Fruit fly (Drosophila melanogaster) whole organism, prepupa: ENCODE data around the gene CG4572.

ENCODE experiments used
- Blimp-1 ChIP-seq: fragments of 200-800 bp; sonication (Bioruptor generic); optimal IDR thresholded peaks from 3 replicates; lab custom pipeline; 2017; ENCODE audit warnings: missing biosample characterization, missing genetic modification characterization, mild to moderate bottlenecking, moderate library complexity, missing genetic modification reagents
- CG11294 ChIP-seq: fragments of 200-800 bp; sonication (Bioruptor generic); IDR thresholded peaks from 2 replicates; pipeline ENCODE4 v1.3.6; 2022; ENCODE audit warnings: missing biosample characterization, missing genetic modification characterization
- CG11902 ChIP-seq: fragments of 200-800 bp; sonication (Bioruptor generic); optimal IDR thresholded peaks from 3 replicates; lab custom pipeline; 2016; ENCODE audit warnings: missing biosample characterization, missing genetic modification characterization
- CG15336 ChIP-seq: fragments of 200-800 bp; sonication (Bioruptor generic); IDR thresholded peaks from 2 replicates; pipeline ENCODE4 v1.3.6; 2022; ENCODE audit warnings: missing biosample characterization, missing genetic modification characterization
- CG1621 ChIP-seq: fragments of 200-800 bp; sonication (Bioruptor generic); optimal IDR thresholded peaks from 3 replicates; lab custom pipeline; 2018; ENCODE audit warnings: missing biosample characterization, mild to moderate bottlenecking, missing genetic modification characterization
- CG3032 ChIP-seq: fragments of 200-800 bp; optimal IDR thresholded peaks from 2 replicates; lab custom pipeline; 2019; ENCODE audit warnings: missing biosample characterization, mild to moderate bottlenecking, missing genetic modification characterization, moderate library complexity
- CG31627 ChIP-seq: fragments of 200-800 bp; sonication (Bioruptor generic); optimal IDR thresholded peaks from 3 replicates; lab custom pipeline; 2016; ENCODE audit warnings: missing biosample characterization, missing genetic modification characterization
- CG32006 ChIP-seq: fragments of 200-800 bp; sonication (Bioruptor generic); optimal IDR thresholded peaks from 3 replicates; lab custom pipeline; 2017; ENCODE audit warnings: missing biosample characterization, mild to moderate bottlenecking, missing genetic modification characterization
- CG34406 ChIP-seq: fragments of 200-800 bp; sonication (Bioruptor generic); optimal IDR thresholded peaks from 3 replicates; lab custom pipeline; 2016; ENCODE audit warnings: missing biosample characterization, missing genetic modification characterization
- CG4318 ChIP-seq: fragments of 200-800 bp; sonication (Bioruptor generic); optimal IDR thresholded peaks from 3 replicates; lab custom pipeline; 2017; ENCODE audit warnings: missing biosample characterization, mild to moderate bottlenecking, missing genetic modification characterization
- CG6808 ChIP-seq: fragments of 200-800 bp; sonication (Bioruptor generic); optimal IDR thresholded peaks from 3 replicates; lab custom pipeline; 2017; ENCODE audit warnings: missing biosample characterization, missing genetic modification characterization, mild to moderate bottlenecking, moderate library complexity, missing genetic modification reagents
- CG7368 ChIP-seq: fragments of 200-800 bp; sonication (Bioruptor generic); optimal IDR thresholded peaks from 3 replicates; lab custom pipeline; 2016; ENCODE audit warnings: missing biosample characterization, missing genetic modification characterization
- CG8119 ChIP-seq: fragments of 200-800 bp; sonication (Bioruptor generic); IDR thresholded peaks from 3 replicates; pipeline ENCODE4 v1.3.6; 2022; ENCODE audit warnings: missing biosample characterization, missing genetic modification characterization
- CG8319 ChIP-seq: fragments of 200-800 bp; sonication (Bioruptor generic); optimal IDR thresholded peaks from 3 replicates; lab custom pipeline; 2016; ENCODE audit warnings: missing biosample characterization, missing genetic modification characterization
- CG8632 ChIP-seq: fragments of 200-800 bp; sonication (Bioruptor generic); optimal IDR thresholded peaks from 3 replicates; lab custom pipeline; 2016; ENCODE audit warnings: missing biosample characterization, missing genetic modification characterization
- Eip75B ChIP-seq: fragments of 200-800 bp; sonication (Bioruptor generic); optimal IDR thresholded peaks from 3 replicates; lab custom pipeline; 2016; ENCODE audit warnings: missing biosample characterization, missing genetic modification characterization
- Eip78C ChIP-seq: fragments of 200-800 bp; sonication (Bioruptor generic); peaks from one replicate; lab custom pipeline; 2016; ENCODE audit warnings: missing biosample characterization, missing genetic modification characterization
- Eip93F ChIP-seq: fragments of 200-800 bp; sonication (Bioruptor generic); optimal IDR thresholded peaks from 2 replicates; lab custom pipeline; 2016; ENCODE audit warnings: missing biosample characterization, mild to moderate bottlenecking, missing genetic modification characterization
- Gug ChIP-seq: fragments of 200-800 bp; sonication (Bioruptor generic); IDR thresholded peaks from 2 replicates; pipeline ENCODE4 v1.3.6; 2022; ENCODE audit warnings: missing biosample characterization, missing genetic modification characterization
- Hr38 ChIP-seq: sonication (Bioruptor generic); optimal IDR thresholded peaks from 2 replicates; lab custom pipeline; 2016; ENCODE audit warnings: missing biosample characterization, missing genetic modification characterization
- Hr4 ChIP-seq: fragments of 200-800 bp; sonication (Bioruptor generic); optimal IDR thresholded peaks from 3 replicates; lab custom pipeline; 2016; ENCODE audit warnings: missing biosample characterization, missing genetic modification characterization
- Lpt ChIP-seq: fragments of 200-800 bp; sonication (Bioruptor generic); optimal IDR thresholded peaks from 3 replicates; lab custom pipeline; 2016; ENCODE audit warnings: missing biosample characterization, missing genetic modification characterization
- OdsH ChIP-seq: fragments of 200-800 bp; sonication (Bioruptor generic); optimal IDR thresholded peaks from 3 replicates; lab custom pipeline; 2016; ENCODE audit warnings: missing biosample characterization, missing genetic modification characterization
- Smox ChIP-seq: fragments of 200-800 bp; sonication (Bioruptor generic); optimal IDR thresholded peaks from 3 replicates; lab custom pipeline; 2016; ENCODE audit warnings: missing biosample characterization, missing genetic modification characterization
- Sox102F ChIP-seq: fragments of 200-800 bp; sonication (Bioruptor generic); optimal IDR thresholded peaks from 2 replicates; lab custom pipeline; 2016; ENCODE audit warnings: missing biosample characterization, mild to moderate bottlenecking, missing genetic modification characterization
- acj6 ChIP-seq: fragments of 200-800 bp; sonication (Bioruptor generic); optimal IDR thresholded peaks from 3 replicates; lab custom pipeline; 2016; ENCODE audit warnings: missing biosample characterization, missing genetic modification characterization
- cyc ChIP-seq: fragments of 200-800 bp; sonication (Bioruptor generic); optimal IDR thresholded peaks from 3 replicates; lab custom pipeline; 2016; ENCODE audit warnings: missing biosample characterization, missing genetic modification characterization
- dsx ChIP-seq: fragments of 200-800 bp; optimal IDR thresholded peaks from 3 replicates; lab custom pipeline; 2019; ENCODE audit warnings: missing biosample characterization, mild to moderate bottlenecking, missing genetic modification characterization, moderate library complexity; ENCODE audit not compliant: poor library complexity, severe bottlenecking
- eg ChIP-seq: fragments of 200-800 bp; sonication (Bioruptor generic); IDR thresholded peaks from 3 replicates; pipeline ENCODE4 v1.3.6; 2022; ENCODE audit warnings: missing biosample characterization, missing genetic modification characterization
- fd59A ChIP-seq: fragments of 200-800 bp; sonication (Bioruptor generic); optimal IDR thresholded peaks from 2 replicates; lab custom pipeline; 2017; ENCODE audit warnings: missing biosample characterization, mild to moderate bottlenecking, missing genetic modification characterization, missing genetic modification reagents
- fd85E ChIP-seq: fragments of 200-800 bp; sonication (Bioruptor generic); optimal IDR thresholded peaks from 3 replicates; lab custom pipeline; 2016; ENCODE audit warnings: missing biosample characterization, missing genetic modification characterization
- fkh ChIP-seq: fragments of 200-800 bp; sonication (Bioruptor generic); optimal IDR thresholded peaks from 3 replicates; lab custom pipeline; 2017; ENCODE audit warnings: missing biosample characterization, mild to moderate bottlenecking, missing genetic modification characterization, moderate library complexity
- lz ChIP-seq: fragments of 200-800 bp; sonication (Bioruptor generic); optimal IDR thresholded peaks from 3 replicates; lab custom pipeline; 2016; ENCODE audit warnings: missing biosample characterization, missing genetic modification characterization
- net ChIP-seq: fragments of 200-800 bp; sonication (Bioruptor generic); optimal IDR thresholded peaks from 3 replicates; lab custom pipeline; 2016; ENCODE audit warnings: missing biosample characterization, missing genetic modification characterization
- pdm3 ChIP-seq: fragments of 200-800 bp; sonication (Bioruptor generic); optimal IDR thresholded peaks from 3 replicates; lab custom pipeline; 2016; ENCODE audit warnings: missing biosample characterization, missing genetic modification characterization
- salr ChIP-seq, 2 experiments: fragments of 200-800 bp; sonication (Bioruptor generic); optimal IDR thresholded peaks; 3 replicates each; lab custom pipeline; 2016 to 2018; ENCODE audit warnings: missing biosample characterization in 2 of 2, missing genetic modification characterization in 2 of 2, mild to moderate bottlenecking in 1 of 2
- spab ChIP-seq: fragments of 200-800 bp; sonication (Bioruptor generic); optimal IDR thresholded peaks from 2 replicates; lab custom pipeline; 2017; ENCODE audit warnings: missing biosample characterization, mild to moderate bottlenecking, missing genetic modification characterization, missing genetic modification reagents
- svp ChIP-seq: fragments of 200-800 bp; sonication (Bioruptor generic); peaks from one replicate; lab custom pipeline; 2016; ENCODE audit warnings: missing biosample characterization, missing genetic modification characterization
- topi ChIP-seq: fragments of 200-800 bp; sonication (Bioruptor generic); optimal IDR thresholded peaks from 3 replicates; lab custom pipeline; 2016; ENCODE audit warnings: missing biosample characterization, missing genetic modification characterization
- vri ChIP-seq: fragments of 200-800 bp; sonication (Bioruptor generic); optimal IDR thresholded peaks from 3 replicates; lab custom pipeline; 2016; ENCODE audit warnings: missing biosample characterization, mild to moderate bottlenecking, missing genetic modification characterization

CG4572 gene

dm6 chr3R:19875118-19875887 lies 11.1 kb upstream of the CG4572 start, which contains the start of gene Mrp5 (continued):
- TF ChIP-seq CG11902 (GFP tag; lab: Kevin White, UChicago): no peak
- TF ChIP-seq Eip93F (GFP tag; lab: Kevin White, UChicago): no peak
- TF ChIP-seq acj6 (GFP tag; lab: Kevin White, UChicago): peak; percentile 26
- peak; percentile 23 for TF ChIP-seq lz (GFP tag; lab: Kevin White, UChicago)
- peak; percentile 41; the same call in 1 of the 3 replicates for TF ChIP-seq CG8119 (GFP tag; lab: Robert Waterston, UW)
- TF ChIP-seq pdm3 (GFP tag; lab: Kevin White, UChicago): peak; percentile 30
- no peak for TF ChIP-seq CG11294 (GFP tag; lab: Robert Waterston, UW)
- peak; percentile 1 for TF ChIP-seq CG8319
- peak; percentile 34 for TF ChIP-seq Hr4
- TF ChIP-seq Blimp-1 (GFP tag; lab: Kevin White, UChicago): no peak
- TF ChIP-seq svp (GFP tag; lab: Kevin White, UChicago): no peak
- peak; percentile 11 for TF ChIP-seq Sox102F (GFP tag; lab: Kevin White, UChicago)
- peak; percentile 37; the same call in 1 of the 2 replicates for TF ChIP-seq CG15336 (GFP tag; lab: Robert Waterston, UW)
- peak; percentile 26 for TF ChIP-seq cyc
- TF ChIP-seq Hr38 (GFP tag; lab: Kevin White, UChicago): no peak
- TF ChIP-seq dsx (GFP tag; lab: Kevin White, UChicago): peak; percentile 58
- no peak for TF ChIP-seq CG7368
- TF ChIP-seq Eip78C: peak; percentile 72
- peak in 1 of 2 experiments; percentile 53 for TF ChIP-seq salr (GFP tag; optimal IDR thresholded peaks at IDR 0.05; lab: Kevin White, UChicago)
- TF ChIP-seq CG34406 (GFP tag; lab: Kevin White, UChicago): peak; percentile 32
- TF ChIP-seq CG4318 (GFP tag; lab: Kevin White, UChicago): no peak
- peak; percentile 33 for TF ChIP-seq CG6808
- no peak for TF ChIP-seq Smox
- peak; percentile 36 for TF ChIP-seq net (GFP tag; lab: Kevin White, UChicago)
- no peak for TF ChIP-seq topi (GFP tag; lab: Kevin White, UChicago)
- peak; percentile 43; the same call in 1 of the 2 replicates for TF ChIP-seq Gug (GFP tag; lab: Robert Waterston, UW)
- TF ChIP-seq vri (GFP tag; lab: Kevin White, UChicago): peak; percentile 23
- no peak for TF ChIP-seq CG32006 (GFP tag; lab: Kevin White, UChicago)
- TF ChIP-seq CG3032: peak; percentile 31
- TF ChIP-seq CG1621 (tag; lab: Kevin White, UChicago): peak; percentile 59
- no peak for TF ChIP-seq spab (GFP tag; lab: Kevin White, UChicago)
- TF ChIP-seq eg (GFP tag; lab: Robert Waterston, UW): peak; percentile 48; the same call in 2 of the 3 replicates
- no peak for TF ChIP-seq Eip75B (GFP tag; lab: Kevin White, UChicago)
- peak; percentile 51 for TF ChIP-seq CG8632 (GFP tag; lab: Kevin White, UChicago)
- peak; percentile 87 for TF ChIP-seq fkh (GFP tag; lab: Kevin White, UChicago)
- no peak for TF ChIP-seq Lpt (GFP tag; lab: Kevin White, UChicago)
- no peak for TF ChIP-seq fd59A
- TF ChIP-seq fd85E (GFP tag; lab: Kevin White, UChicago): no peak
- peak; percentile 13 for TF ChIP-seq CG31627

- no peak for TF ChIP-seq OdsH (GFP tag; lab: Kevin White, UChicago)
- no peak for TF ChIP-seq CG34406 (GFP tag; lab: Kevin White, UChicago)
- TF ChIP-seq CG8119 (GFP tag; lab: Robert Waterston, UW): no peak
- TF ChIP-seq Lpt (GFP tag; lab: Kevin White, UChicago): no peak
- no peak for TF ChIP-seq CG8319
Observed at dm6 chr3R:19873102-19873737, 9.0 kb upstream of the CG4572 start.
